Worm (Caenorhabditis elegans): ENCODE measurements around the gene R08E3.3.

DNA sequence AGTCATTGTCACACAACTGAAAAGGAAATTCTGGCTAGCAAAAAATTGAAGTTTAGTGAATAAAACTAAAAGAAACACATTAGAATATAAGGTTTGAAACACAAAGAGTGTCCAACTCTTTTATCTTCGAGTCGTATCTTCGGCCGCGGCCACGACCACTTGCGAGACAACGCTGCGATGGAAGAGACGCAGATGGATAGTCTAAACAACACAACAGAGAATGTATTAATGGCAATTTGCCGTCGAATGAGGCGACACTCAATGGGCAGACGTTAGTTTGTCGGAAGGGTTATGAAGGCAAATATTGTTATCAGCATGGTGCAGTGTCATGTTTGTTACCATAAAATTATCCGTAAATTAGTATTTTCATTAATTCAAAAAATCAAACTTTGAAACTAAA, 34.7 kb downstream of the R08E3.3 start, which contains the start of gene F39C12.1:
- TF ChIP-seq ama-1 (optimal IDR thresholded peaks at IDR 0.05) (no peak), lin-39 (tag; optimal IDR thresholded peaks at IDR 0.05) (no peak)

All from whole organism, L3 larva.